Worm (Caenorhabditis elegans): ENCODE data around the gene nhr-255.

DNA sequence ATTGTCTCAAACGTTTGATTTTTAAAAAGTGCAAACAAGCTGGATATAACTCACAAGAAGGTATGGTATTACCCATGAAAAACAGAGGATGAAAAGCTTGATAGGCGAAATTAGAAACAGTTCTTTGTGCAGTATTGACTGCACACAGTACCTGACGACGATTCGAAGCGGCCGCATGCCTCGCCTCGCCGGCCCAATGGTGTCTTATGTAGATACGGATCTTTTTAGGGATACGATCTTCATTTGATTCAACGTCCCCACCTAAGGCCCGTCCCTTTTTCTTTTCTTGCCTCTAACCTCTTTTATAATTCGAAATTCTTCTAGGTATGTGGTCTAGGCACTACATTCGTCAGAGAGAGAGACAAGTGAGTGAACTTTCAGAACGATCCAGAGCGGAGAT is 23.7 kb downstream of the nhr-255 start, which contains the start of gene bus-17:
- no peak for TF ChIP-seq ama-1 (optimal IDR thresholded peaks at IDR 0.05)
- no peak for TF ChIP-seq lin-39 (tag; optimal IDR thresholded peaks at IDR 0.05)
- TF ChIP-seq unc-62 (GFP tag; optimal IDR thresholded peaks at IDR 0.05 in 1 of 2): no peak
- TF ChIP-seq unc-62 (tag; optimal IDR thresholded peaks at IDR 0.05): no peak
- TF ChIP-seq ceh-28 (tag; optimal IDR thresholded peaks at IDR 0.05): no peak
- TF ChIP-seq set-16 (GFP tag; IDR thresholded peaks at IDR 0.05): no peak
- no peak for TF ChIP-seq lin-15B (tag; optimal IDR thresholded peaks at IDR 0.05)
